Fruit fly (Drosophila melanogaster): ENCODE measurements around the gene spdi.

spdi gene

dm6 chrX:618583-618982, 1.4 kb downstream of the spdi start (continued):
- TF ChIP-seq CG3847 (GFP tag; IDR thresholded peaks at IDR 0.05) (no peak), CG12659 (GFP tag; optimal IDR thresholded peaks at IDR 0.05) (peak; percentile 3), pnt (GFP tag; optimal IDR thresholded peaks at IDR 0.05) (peak; percentile 29), fd64A (GFP tag; optimal IDR thresholded peaks at IDR 0.05) (no peak), Mrtf (GFP tag; IDR thresholded peaks at IDR 0.05) (no peak), CG6654 (GFP tag; optimal IDR thresholded peaks at IDR 0.05) (no peak), CG13123 (GFP tag; optimal IDR thresholded peaks at IDR 0.05) (no peak), Dad (GFP tag; optimal IDR thresholded peaks at IDR 0.05) (peak; percentile 10), slp2 (GFP tag; optimal IDR thresholded peaks at IDR 0.05) (peak; percentile 13), emc (GFP tag; optimal IDR thresholded peaks at IDR 0.05) (no peak), HLH3B (GFP tag; IDR thresholded peaks at IDR 0.05) (0 out of 2 replicates have a peak, but pooled peaks have one; percentile 21), rib (GFP tag; IDR thresholded peaks at IDR 0.05) (no peak), ssp (GFP tag; IDR thresholded peaks at IDR 0.05) (no peak), Xrp1 (GFP tag; IDR thresholded peaks at IDR 0.05) (no peak), Doc3 (GFP tag; IDR thresholded peaks at IDR 0.05; ENCODE audit: partially characterized antibody) (no peak), dpn (GFP tag; optimal IDR thresholded peaks at IDR 0.05) (peak; percentile 16 to 46), CG42726 (GFP tag; IDR thresholded peaks at IDR 0.05; ENCODE audit: partially characterized antibody) (no peak), tap (tag; optimal IDR thresholded peaks at IDR 0.05) (no peak), sr (GFP tag; IDR thresholded peaks at IDR 0.05) (no peak), pho (GFP tag; optimal IDR thresholded peaks at IDR 0.05) (no peak), CG10462 (GFP tag; optimal IDR thresholded peaks at IDR 0.05) (no peak), usp (GFP tag; optimal IDR thresholded peaks at IDR 0.05) (no peak), Sry-β (GFP tag; optimal IDR thresholded peaks at IDR 0.05) (no peak), CG5180 (GFP tag; optimal IDR thresholded peaks at IDR 0.05) (peak; percentile 3), CG6254 (GFP tag; optimal IDR thresholded peaks at IDR 0.05) (no peak), Usf (GFP tag; optimal IDR thresholded peaks at IDR 0.05) (no peak), ac (GFP tag; optimal IDR thresholded peaks at IDR 0.05) (no peak), mld (GFP tag; IDR thresholded peaks at IDR 0.05; ENCODE audit: partially characterized antibody) (no peak), CG30403 (GFP tag; optimal IDR thresholded peaks at IDR 0.05) (peak; percentile 55), HHEX (GFP tag; optimal IDR thresholded peaks at IDR 0.05) (peak; percentile 47), Nf-YB (GFP tag; optimal IDR thresholded peaks at IDR 0.05) (no peak), vvl (GFP tag; IDR thresholded peaks at IDR 0.05) (no peak), Hr39 (optimal IDR thresholded peaks at IDR 0.05) (no peak)

- TF ChIP-seq CG15073 (GFP tag; optimal IDR thresholded peaks at IDR 0.05) (no peak), Sin3A (optimal IDR thresholded peaks at IDR 0.05) (peak; percentile 26), hb (GFP tag; IDR thresholded peaks at IDR 0.05; ENCODE audit: partially characterized antibody) (0 out of 3 replicates have a peak, but pooled peaks have one; percentile 59), inv (GFP tag; IDR thresholded peaks at IDR 0.05; ENCODE audit: partially characterized antibody) (peak; percentile 75), ase (GFP tag; IDR thresholded peaks at IDR 0.05) (no peak), CG7963 (GFP tag; IDR thresholded peaks at IDR 0.05; ENCODE audit: partially characterized antibody) (peak; percentile 64; the same call in 2 of the 3 replicates), Rx (GFP tag; IDR thresholded peaks at IDR 0.05) (no peak), zen2 (GFP tag; IDR thresholded peaks at IDR 0.05; ENCODE audit: partially characterized antibody) (peak; percentile 71; the same call in 2 of the 3 replicates), Ssrp (tag; optimal IDR thresholded peaks at IDR 0.05) (no peak), ken (GFP tag; IDR thresholded peaks at IDR 0.05) (0 out of 3 replicates have a peak, but pooled peaks have one; percentile 16), CG4424 (GFP tag; optimal IDR thresholded peaks at IDR 0.05) (no peak), CG13894 (tag; optimal IDR thresholded peaks at IDR 0.05) (peak; percentile 29), tx (GFP tag; optimal IDR thresholded peaks at IDR 0.05) (no peak), h (optimal IDR thresholded peaks at IDR 0.05) (no peak), CG9932 (GFP tag; IDR thresholded peaks at IDR 0.05) (peak; percentile 48), row (GFP tag; IDR thresholded peaks at IDR 0.05) (0 out of 3 replicates have a peak, but pooled peaks have one; percentile 8), CG4617 (GFP tag; optimal IDR thresholded peaks at IDR 0.05; ENCODE audit: borderline replicate concordance) (peak; percentile 22), schlank (tag; optimal IDR thresholded peaks at IDR 0.05) (no peak), CG11560 (tag; IDR thresholded peaks at IDR 0.05) (peak; percentile 41; the same call in 1 of the 3 replicates), Nf-YB (GFP tag; optimal IDR thresholded peaks at IDR 0.05) (no peak), CG16813 (GFP tag; IDR thresholded peaks at IDR 0.05; ENCODE audit: partially characterized antibody) (peak; percentile 77), NFAT (GFP tag; IDR thresholded peaks at IDR 0.05) (no peak), dpn (GFP tag; optimal IDR thresholded peaks at IDR 0.05) (peak in 1 of 2 experiments; percentile 3)
These were observed 2.6 kb downstream of the spdi start for dm6 chrX:617477-617795.
